Worm (Caenorhabditis elegans) whole organism, midembryonic: ENCODE measurements around the gene farl-11.

ENCODE experiments used
- T22C8.4 ChIP-seq: fragments of 200-800 bp; sonication (Bioruptor generic); IDR thresholded peaks from 2 replicates; pipeline ENCODE4 v1.3.6; 2022; ENCODE audit warnings: missing genetic modification characterization, missing compliant biosample characterization
- cog-1 ChIP-seq: sonication (generic microtip); optimal IDR thresholded peaks from 2 replicates; lab custom pipeline; 2016; ENCODE audit warnings: missing genetic modification characterization, missing compliant biosample characterization
- flt-1 ChIP-seq: fragments of 200-800 bp; sonication (Bioruptor generic); IDR thresholded peaks from 2 replicates; pipeline ENCODE4 v1.3.6; 2022; ENCODE audit warnings: missing genetic modification characterization, missing compliant biosample characterization
- klf-2 ChIP-seq: fragments of 200-800 bp; sonication (Bioruptor generic); conservative IDR thresholded peaks from 2 replicates; pipeline ENCODE4 v1.3.6; 2022; ENCODE audit warnings: missing genetic modification reagents, missing genetic modification characterization, missing compliant biosample characterization
- med-1 ChIP-seq: sonication (generic microtip); optimal IDR thresholded peaks from 2 replicates; lab custom pipeline; 2017; ENCODE audit warnings: missing genetic modification characterization, mild to moderate bottlenecking, missing compliant biosample characterization, antibody characterized with exemption, missing genetic modification reagents; ENCODE audit not compliant: insufficient read depth
- ref-1 ChIP-seq: fragments of 200-800 bp; sonication (Bioruptor generic); conservative IDR thresholded peaks from 2 replicates; pipeline ENCODE4 v1.3.6; 2022; ENCODE audit warnings: missing genetic modification reagents, missing genetic modification characterization, missing compliant biosample characterization
- tab-1 ChIP-seq: fragments of 200-800 bp; sonication (Bioruptor generic); IDR thresholded peaks from 2 replicates; pipeline ENCODE4 v1.3.6; 2022; ENCODE audit warnings: missing genetic modification characterization, missing compliant biosample characterization
- ztf-23 ChIP-seq: fragments of 200-800 bp; sonication (Bioruptor generic); IDR thresholded peaks from 2 replicates; pipeline ENCODE4 v1.3.6; 2022; ENCODE audit warnings: missing genetic modification reagents, missing genetic modification characterization, missing compliant biosample characterization
- ztf-29 ChIP-seq: fragments of 200-800 bp; sonication (Bioruptor generic); IDR thresholded peaks from 2 replicates; pipeline ENCODE4 v1.3.6; 2022; ENCODE audit warnings: missing genetic modification reagents, missing genetic modification characterization, missing compliant biosample characterization

farl-11 gene

DNA sequence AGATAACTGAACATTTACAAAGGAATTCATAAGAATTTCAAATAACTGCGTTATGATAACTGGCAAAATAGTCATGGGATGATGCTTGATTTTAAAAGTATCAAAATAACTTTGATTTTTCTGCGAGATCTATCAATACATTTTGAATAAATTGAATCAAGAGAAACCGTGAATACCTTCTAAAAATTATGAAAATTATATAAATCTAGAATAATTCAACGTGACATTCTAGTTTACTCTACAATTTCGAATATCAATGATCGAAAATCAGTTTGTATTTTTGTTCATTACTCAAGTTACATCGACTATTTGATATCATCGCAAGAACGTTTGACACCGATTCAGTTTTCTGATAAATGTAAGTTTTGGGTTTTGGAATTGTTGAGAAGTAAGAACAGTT is 43.1 kb downstream of the farl-11 start, which contains the start of gene acs-6:
TSS of gene acs-6 (plus strand) at position 301 of the 400 bp plus-strand sequence.
- no peak for TF ChIP-seq T22C8.4 (GFP tag; lab: Robert Waterston, UW)
- TF ChIP-seq flt-1 (GFP tag; lab: Robert Waterston, UW) = no peak
- no peak for TF ChIP-seq med-1 (GFP tag; lab: Kevin White, UChicago)
- no peak for TF ChIP-seq ztf-23 (GFP tag; lab: Robert Waterston, UW)
- TF ChIP-seq tab-1 (GFP tag; lab: Robert Waterston, UW) = no peak
- TF ChIP-seq cog-1 (tag; lab: Kevin White, UChicago) = no peak

- TF ChIP-seq ztf-23 (GFP tag; lab: Robert Waterston, UW) (no peak), ref-1 (GFP tag; lab: Robert Waterston, UW) (no peak), tab-1 (GFP tag; lab: Robert Waterston, UW) (no peak), med-1 (GFP tag; lab: Kevin White, UChicago) (no peak), ztf-29 (no peak), klf-2 (GFP tag; lab: Robert Waterston, UW) (no peak), cog-1 (tag; lab: Kevin White, UChicago) (no peak), T22C8.4 (GFP tag; lab: Robert Waterston, UW) (no peak), flt-1 (GFP tag; lab: Robert Waterston, UW) (no peak)
Measured at ce11 chrII:7060791-7061190, 44.0 kb downstream of the farl-11 start.

- TF ChIP-seq ztf-29 (no peak), cog-1 (tag; lab: Kevin White, UChicago) (no peak), klf-2 (GFP tag; lab: Robert Waterston, UW) (no peak), ztf-23 (GFP tag; lab: Robert Waterston, UW) (no peak), flt-1 (GFP tag; lab: Robert Waterston, UW) (no peak), T22C8.4 (GFP tag; lab: Robert Waterston, UW) (no peak), tab-1 (GFP tag; lab: Robert Waterston, UW) (no peak), med-1 (GFP tag; lab: Kevin White, UChicago) (no peak), ref-1 (GFP tag; lab: Robert Waterston, UW) (no peak)
Measured at ce11 chrII:7060202-7060601, 44.6 kb downstream of the farl-11 start.

DNA sequence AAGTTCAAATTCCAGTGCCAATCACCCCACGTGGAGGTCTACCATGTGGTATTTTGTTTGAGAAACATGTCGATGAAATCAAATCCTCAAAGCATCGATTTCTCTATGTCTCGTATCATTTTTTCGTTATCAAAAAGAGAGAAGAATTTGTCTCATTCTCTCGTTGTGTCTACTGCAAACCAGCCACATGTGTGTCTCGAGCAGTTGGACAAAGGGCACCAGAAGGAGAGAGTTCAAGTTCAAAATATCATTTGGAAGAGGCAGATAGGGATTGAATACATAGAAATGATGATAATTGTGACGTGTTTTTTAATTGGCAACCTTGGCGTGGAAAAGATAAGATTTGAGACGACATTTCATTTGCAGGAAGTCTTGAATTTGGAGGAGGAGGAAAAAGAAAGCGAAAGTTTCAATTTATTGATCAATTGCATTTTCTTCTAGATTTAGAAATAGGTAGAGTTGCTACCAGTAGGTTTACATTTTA is 45.5 kb downstream of the farl-11 start:
- TF ChIP-seq med-1 (GFP tag; lab: Kevin White, UChicago) (no peak), ztf-29 (no peak), cog-1 (tag; lab: Kevin White, UChicago) (no peak), T22C8.4 (GFP tag; lab: Robert Waterston, UW) (no peak), flt-1 (GFP tag; lab: Robert Waterston, UW) (no peak), tab-1 (GFP tag; lab: Robert Waterston, UW) (no peak), ref-1 (GFP tag; lab: Robert Waterston, UW) (no peak), ztf-23 (GFP tag; lab: Robert Waterston, UW) (no peak), klf-2 (GFP tag; lab: Robert Waterston, UW) (no peak)

- TF ChIP-seq cog-1 (tag; lab: Kevin White, UChicago) (no peak), ztf-29 (no peak), ztf-23 (GFP tag; lab: Robert Waterston, UW) (no peak), flt-1 (GFP tag; lab: Robert Waterston, UW) (no peak), T22C8.4 (GFP tag; lab: Robert Waterston, UW) (no peak), tab-1 (GFP tag; lab: Robert Waterston, UW) (no peak), ref-1 (GFP tag; lab: Robert Waterston, UW) (no peak), med-1 (GFP tag; lab: Kevin White, UChicago) (no peak), klf-2 (GFP tag; lab: Robert Waterston, UW) (no peak)
Measured at ce11 chrII:7057860-7058259, 47.0 kb downstream of the farl-11 start, which contains the start of gene cth-2. Gene cth-2, minus strand, starts transcription at chrII:7057960.

DNA sequence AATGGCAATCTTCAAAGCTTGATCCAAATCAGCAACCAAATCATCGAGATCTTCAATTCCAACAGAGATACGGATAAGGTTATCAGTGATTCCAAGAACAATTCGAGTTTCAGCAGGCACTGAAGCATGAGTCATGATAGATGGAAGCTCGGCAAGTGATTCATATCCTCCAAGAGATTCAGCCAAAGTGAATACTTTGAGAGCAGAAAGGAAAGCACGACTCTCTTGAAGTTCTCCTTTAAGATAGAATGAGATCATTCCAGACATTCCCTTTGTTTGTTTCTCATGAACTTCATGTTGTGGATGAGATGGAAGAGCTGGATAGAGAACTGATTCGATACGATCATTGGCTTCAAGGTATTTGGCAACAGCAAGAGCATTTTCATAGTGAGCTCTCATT is 48.5 kb downstream of the farl-11 start:
- no peak for TF ChIP-seq flt-1 (GFP tag; lab: Robert Waterston, UW)
- no peak for TF ChIP-seq T22C8.4 (GFP tag; lab: Robert Waterston, UW)
- no peak for TF ChIP-seq klf-2 (GFP tag; lab: Robert Waterston, UW)
- TF ChIP-seq ref-1 (GFP tag; lab: Robert Waterston, UW) = no peak
- TF ChIP-seq ztf-23 (GFP tag; lab: Robert Waterston, UW) = no peak
- TF ChIP-seq ztf-29 = no peak
- no peak for TF ChIP-seq tab-1 (GFP tag; lab: Robert Waterston, UW)
- TF ChIP-seq cog-1 (tag; lab: Kevin White, UChicago) = no peak
- TF ChIP-seq med-1 (GFP tag; lab: Kevin White, UChicago) = no peak

- TF ChIP-seq ref-1 (GFP tag; lab: Robert Waterston, UW) (no peak), flt-1 (GFP tag; lab: Robert Waterston, UW) (no peak)
Measured at ce11 chrII:7054987-7055386, 49.8 kb downstream of the farl-11 start, which contains the start of gene ZK1127.3. Gene ZK1127.3, plus strand, starts transcription at chrII:7055287.

ce11 chrII:7053649-7054048 is 51.2 kb downstream of the farl-11 start, which contains the start of gene ZK1127.4:
Gene ZK1127.4, plus strand, starts transcription at chrII:7053949.
- no peak for TF ChIP-seq ztf-29
- TF ChIP-seq T22C8.4 (GFP tag; lab: Robert Waterston, UW) = no peak
- no peak for TF ChIP-seq tab-1 (GFP tag; lab: Robert Waterston, UW)
- TF ChIP-seq med-1 (GFP tag; lab: Kevin White, UChicago) = no peak
- TF ChIP-seq klf-2 (GFP tag; lab: Robert Waterston, UW) = no peak

DNA sequence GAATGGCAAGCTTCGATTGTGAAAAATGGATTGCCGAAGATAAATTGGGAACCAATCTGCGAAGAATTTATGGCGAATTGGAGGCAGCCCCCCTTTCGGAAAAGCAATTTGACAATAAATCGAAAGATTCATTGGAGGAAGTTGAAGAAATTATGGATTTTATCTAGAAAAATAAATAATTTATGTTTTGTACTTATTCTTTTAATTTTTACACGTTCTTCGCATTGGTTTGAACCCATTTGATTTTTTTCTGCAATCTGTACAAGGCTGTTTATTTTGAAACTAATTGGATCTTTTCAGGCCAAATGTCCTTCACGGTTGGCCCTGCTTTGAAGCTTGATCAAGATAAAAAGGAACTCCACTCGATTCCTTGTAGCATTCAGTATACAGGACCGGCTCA is 51.8 kb downstream of the farl-11 start, which contains the start of gene ZK1127.13:
TSS of gene ZK1127.13 (plus strand) at position 301 of the 400 bp plus-strand sequence.
- no peak for TF ChIP-seq flt-1 (GFP tag; lab: Robert Waterston, UW)
- TF ChIP-seq T22C8.4 (GFP tag; lab: Robert Waterston, UW) = no peak
- TF ChIP-seq ref-1 (GFP tag; lab: Robert Waterston, UW) = no peak
- TF ChIP-seq cog-1 (tag; lab: Kevin White, UChicago) = no peak
- no peak for TF ChIP-seq tab-1 (GFP tag; lab: Robert Waterston, UW)
- TF ChIP-seq ztf-29 = no peak
- TF ChIP-seq klf-2 (GFP tag; lab: Robert Waterston, UW) = no peak
- TF ChIP-seq ztf-23 (GFP tag; lab: Robert Waterston, UW) = no peak
- no peak for TF ChIP-seq med-1 (GFP tag; lab: Kevin White, UChicago)
